Worm (Caenorhabditis elegans) whole organism, young adult: ENCODE results near the gene F02E11.7.

Experiments
- B0019.2 ChIP-seq: fragments of 200-800 bp; sonication (Bioruptor generic); conservative IDR thresholded peaks from 2 replicates; pipeline ENCODE4 v1.3.6; 2022; ENCODE audit warnings: missing genetic modification reagents, missing genetic modification characterization, missing compliant biosample characterization
- F22D6.2 ChIP-seq: sonication (generic microtip); optimal IDR thresholded peaks from 2 replicates; lab custom pipeline; 2016; ENCODE audit warnings: mild to moderate bottlenecking, missing genetic modification characterization, missing compliant biosample characterization
- T26A5.8 ChIP-seq: sonication (generic microtip); optimal IDR thresholded peaks from 2 replicates; lab custom pipeline; 2016; ENCODE audit warnings: missing genetic modification characterization, missing compliant biosample characterization
- Y53F4B.3 ChIP-seq: fragments of 200-800 bp; sonication (Bioruptor generic); IDR thresholded peaks from 2 replicates; pipeline ENCODE4 v1.3.6; 2022; ENCODE audit warnings: missing genetic modification reagents, missing genetic modification characterization, missing compliant biosample characterization
- Y67H2A.10 ChIP-seq: fragments of 200-800 bp; sonication (Bioruptor generic); conservative IDR thresholded peaks from 2 replicates; pipeline ENCODE4 v1.3.6; 2022; ENCODE audit warnings: missing genetic modification reagents, missing genetic modification characterization, missing compliant biosample characterization
- ama-1 ChIP-seq, 3 experiments: fragments of 150-350 bp in 1 of 3; sonication (generic microtip) in 2 of 3; optimal IDR thresholded peaks; 2 replicates each; lab custom pipeline; 2014 to 2018; ENCODE audit warnings: missing biosample characterization in 2 of 3, missing genetic modification characterization in 2 of 3, missing genetic modification reagents in 2 of 3
- aptf-2 ChIP-seq: fragments of 200-800 bp; sonication (Bioruptor generic); conservative IDR thresholded peaks from 2 replicates; pipeline ENCODE4 v1.3.6; 2022; ENCODE audit warnings: missing genetic modification reagents, missing genetic modification characterization, missing compliant biosample characterization
- athp-1 ChIP-seq: sonication (generic microtip); optimal IDR thresholded peaks from 2 replicates; lab custom pipeline; 2017; ENCODE audit warnings: mild to moderate bottlenecking, missing genetic modification characterization, missing compliant biosample characterization
- attf-6 ChIP-seq: fragments of 200-800 bp; sonication (Bioruptor generic); IDR thresholded peaks from 2 replicates; pipeline ENCODE4 v1.3.6; 2022; ENCODE audit warnings: missing genetic modification reagents, missing genetic modification characterization, missing compliant biosample characterization
- ccch-3 ChIP-seq: fragments of 200-800 bp; sonication (Bioruptor generic); optimal IDR thresholded peaks from 2 replicates; lab custom pipeline; 2018; ENCODE audit warnings: mild to moderate bottlenecking, missing genetic modification characterization, missing compliant biosample characterization
- cebp-1 ChIP-seq, 2 experiments: fragments of 200-800 bp in 1 of 2; sonication (Bioruptor generic) in 1 of 2; sonication (generic microtip) in 1 of 2; IDR thresholded peaks in 1 of 2; optimal IDR thresholded peaks in 1 of 2; 2 replicates each; pipeline versions ENCODE4 v1.3.6 to Lab custom; 2017 to 2022; ENCODE audit warnings: missing compliant biosample characterization in 2 of 2, missing genetic modification characterization in 2 of 2, mild to moderate bottlenecking in 1 of 2, missing genetic modification reagents in 1 of 2, moderate library complexity in 1 of 2
- dpff-1 ChIP-seq: sonication (generic microtip); optimal IDR thresholded peaks from 2 replicates; lab custom pipeline; 2017; ENCODE audit warnings: mild to moderate bottlenecking, missing genetic modification characterization, missing compliant biosample characterization
- egl-18 ChIP-seq: fragments of 200-800 bp; sonication (Bioruptor generic); IDR thresholded peaks from 2 replicates; pipeline ENCODE4 v1.3.6; 2022; ENCODE audit warnings: missing genetic modification reagents, missing genetic modification characterization, missing compliant biosample characterization
- ets-4 ChIP-seq: fragments of 200-800 bp; sonication (Bioruptor generic); optimal IDR thresholded peaks from 2 replicates; lab custom pipeline; 2018; ENCODE audit warnings: mild to moderate bottlenecking, missing genetic modification characterization, missing compliant biosample characterization
- gei-17 ChIP-seq: fragments of 200-800 bp; sonication (Bioruptor generic); optimal IDR thresholded peaks from 2 replicates; lab custom pipeline; 2018; ENCODE audit warnings: mild to moderate bottlenecking, missing genetic modification characterization, missing compliant biosample characterization
- hmg-1.2 ChIP-seq: fragments of 200-800 bp; sonication (Bioruptor generic); IDR thresholded peaks from 2 replicates; pipeline ENCODE4 v1.3.6; 2022; ENCODE audit warnings: missing genetic modification reagents, missing genetic modification characterization, missing compliant biosample characterization
- lin-35 ChIP-seq, 3 experiments: fragments of 150-350 bp in 2 of 3; sonication (generic microtip) in 1 of 3; optimal IDR thresholded peaks; 2 replicates each; lab custom pipeline; 2014 to 2018; ENCODE audit warnings: missing biosample characterization in 3 of 3, missing genetic modification characterization in 3 of 3, missing genetic modification reagents in 3 of 3
- lin-40 ChIP-seq: sonication (generic microtip); optimal IDR thresholded peaks from 2 replicates; lab custom pipeline; 2016; ENCODE audit warnings: missing genetic modification characterization, mild to moderate bottlenecking, missing compliant biosample characterization, missing genotype, missing genetic modification reagents
- lin-54 ChIP-seq: fragments of 200-800 bp; sonication (Bioruptor generic); optimal IDR thresholded peaks from 2 replicates; lab custom pipeline; 2018; ENCODE audit warnings: mild to moderate bottlenecking, missing genetic modification characterization, missing compliant biosample characterization
- lir-1 ChIP-seq: fragments of 200-800 bp; sonication (Bioruptor generic); conservative IDR thresholded peaks from 2 replicates; pipeline ENCODE4 v1.3.6; 2022; ENCODE audit warnings: missing genetic modification reagents, missing genetic modification characterization, missing compliant biosample characterization
- lsl-1 ChIP-seq: fragments of 200-800 bp; sonication (Bioruptor generic); optimal IDR thresholded peaks from 2 replicates; lab custom pipeline; 2018; ENCODE audit warnings: mild to moderate bottlenecking, missing genetic modification characterization, moderate library complexity, missing compliant biosample characterization
- madf-6 ChIP-seq: fragments of 200-800 bp; sonication (Bioruptor generic); IDR thresholded peaks from 2 replicates; pipeline ENCODE4 v1.3.6; 2022; ENCODE audit warnings: missing genetic modification reagents, missing genetic modification characterization, missing compliant biosample characterization
- mel-28 ChIP-seq: sonication (generic microtip); optimal IDR thresholded peaks from 2 replicates; lab custom pipeline; 2016; ENCODE audit warnings: borderline replicate concordance, mild to moderate bottlenecking, missing genetic modification characterization, missing compliant biosample characterization
- nhr-120 ChIP-seq: fragments of 200-800 bp; sonication (Bioruptor generic); IDR thresholded peaks from 2 replicates; pipeline ENCODE4 v1.3.6; 2022; ENCODE audit warnings: missing genetic modification characterization, missing compliant biosample characterization
- pbrm-1 ChIP-seq: fragments of 200-800 bp; sonication (Bioruptor generic); IDR thresholded peaks from 2 replicates; pipeline ENCODE4 v1.3.6; 2022; ENCODE audit warnings: missing genetic modification reagents, missing genetic modification characterization, missing compliant biosample characterization
- pha-4 ChIP-seq: fragments of 150-350 bp; sonication (generic microtip); optimal IDR thresholded peaks from 2 replicates; lab custom pipeline; 2014; ENCODE audit warnings: missing biosample characterization, missing genetic modification reagents, missing genetic modification characterization
- rcor-1 ChIP-seq: fragments of 200-800 bp; sonication (Bioruptor generic); IDR thresholded peaks from 2 replicates; pipeline ENCODE4 v1.3.6; 2022; ENCODE audit warnings: missing genetic modification reagents, missing genetic modification characterization, missing compliant biosample characterization
- snpc-4 ChIP-seq, 5 experiments: fragments of 150-350 bp in 1 of 5; sonication (generic microtip) in 4 of 5; optimal IDR thresholded peaks; 2 replicates each; lab custom pipeline; 2014 to 2018; ENCODE audit warnings: missing genetic modification characterization in 5 of 5, missing biosample characterization in 3 of 5, antibody characterized with exemption in 2 of 5, mild to moderate bottlenecking in 2 of 5, missing compliant biosample characterization in 2 of 5, missing genotype in 2 of 5, moderate library complexity in 2 of 5, missing genetic modification reagents in 1 of 5
- somi-1 ChIP-seq: fragments of 200-800 bp; sonication (Bioruptor generic); optimal IDR thresholded peaks from 2 replicates; lab custom pipeline; 2018; ENCODE audit warnings: mild to moderate bottlenecking, missing genetic modification characterization, missing compliant biosample characterization
- tlf-1 ChIP-seq: fragments of 200-800 bp; sonication (Bioruptor generic); optimal IDR thresholded peaks from 2 replicates; lab custom pipeline; 2018; ENCODE audit warnings: mild to moderate bottlenecking, missing genetic modification characterization, missing compliant biosample characterization
- zfh-2 ChIP-seq: fragments of 200-800 bp; sonication (Bioruptor generic); conservative IDR thresholded peaks from 2 replicates; pipeline ENCODE4 v1.3.6; 2022; ENCODE audit warnings: missing genetic modification reagents, missing genetic modification characterization, missing compliant biosample characterization

Gene F02E11.7

ce11 chrII:3267815-3268214 is 350 bp downstream of the F02E11.7 start (continued):
- TF ChIP-seq mel-28 (tag; lab: Kevin White, UChicago) (no peak), gei-17 (no peak), pbrm-1 (no peak), lin-35 (GFP tag; optimal IDR thresholded peaks at IDR 0.05; lab: Kevin White, UChicago) (no peak), nhr-120 (GFP tag; lab: Robert Waterston, UW) (no peak)

ce11 chrII:3270598-3270997 is 3.1 kb downstream of the F02E11.7 start:
- TF ChIP-seq lin-54 (GFP tag; lab: Kevin White, UChicago): no peak
- TF ChIP-seq lsl-1 (GFP tag; lab: Kevin White, UChicago): no peak
- TF ChIP-seq aptf-2 (GFP tag; lab: Robert Waterston, UW): no peak
- no peak for TF ChIP-seq tlf-1 (GFP tag; lab: Kevin White, UChicago)
- no peak for TF ChIP-seq Y67H2A.10
- TF ChIP-seq T26A5.8 (tag; lab: Kevin White, UChicago): no peak
- TF ChIP-seq ccch-3: no peak
- no peak for TF ChIP-seq dpff-1 (tag; lab: Kevin White, UChicago)
- TF ChIP-seq rcor-1: no peak
- TF ChIP-seq athp-1: no peak
- TF ChIP-seq ama-1 (optimal IDR thresholded peaks at IDR 0.05; lab: Kevin White, UChicago): no peak
- TF ChIP-seq ama-1 (GFP tag; optimal IDR thresholded peaks at IDR 0.05; lab: Kevin White, UChicago): no peak
- TF ChIP-seq snpc-4 (GFP tag; optimal IDR thresholded peaks at IDR 0.05; lab: Kevin White, UChicago): no peak
- TF ChIP-seq snpc-4 (tag; optimal IDR thresholded peaks at IDR 0.05; lab: Kevin White, UChicago): no peak
- no peak for TF ChIP-seq egl-18 (GFP tag; lab: Robert Waterston, UW)
- no peak for TF ChIP-seq ets-4 (GFP tag; lab: Kevin White, UChicago)
- TF ChIP-seq pha-4 (tag; lab: Kevin White, UChicago): no peak
- TF ChIP-seq attf-6 (GFP tag; lab: Robert Waterston, UW): no peak
- no peak for TF ChIP-seq B0019.2 (GFP tag; lab: Robert Waterston, UW)
- TF ChIP-seq Y53F4B.3: no peak
- no peak for TF ChIP-seq somi-1 (GFP tag; lab: Kevin White, UChicago)
- TF ChIP-seq, all 124 proteins: peak for 0

- no peak for TF ChIP-seq madf-6 (GFP tag; lab: Robert Waterston, UW)
- 0 out of 2 replicates have a peak, but pooled peaks have one; percentile 43 for TF ChIP-seq zfh-2 (GFP tag; lab: Robert Waterston, UW)
- no peak for TF ChIP-seq cebp-1 (GFP tag; IDR thresholded peaks at IDR 0.05; lab: Robert Waterston, UW)
- no peak for TF ChIP-seq cebp-1 (tag; optimal IDR thresholded peaks at IDR 0.05; lab: Kevin White, UChicago)
- no peak for TF ChIP-seq lin-40 (tag; lab: Kevin White, UChicago)
- no peak for TF ChIP-seq lsl-1 (GFP tag; lab: Kevin White, UChicago)
- no peak for TF ChIP-seq hmg-1.2 (GFP tag; lab: Robert Waterston, UW)
- no peak for TF ChIP-seq lin-54 (GFP tag; lab: Kevin White, UChicago)
- no peak for TF ChIP-seq gei-17
- TF ChIP-seq, all 124 proteins: peak for 1
These were observed 7.5 kb downstream of the F02E11.7 start, which contains the start of gene F02E11.3 for ce11 chrII:3274923-3275322. TSS of gene F02E11.3 (minus strand) at chrII:3275023.

- TF ChIP-seq F22D6.2 (tag; lab: Kevin White, UChicago) (no peak), lir-1 (GFP tag; lab: Robert Waterston, UW) (no peak)
- TF ChIP-seq, all 124 proteins: peak for 0
These were observed 10.2 kb downstream of the F02E11.7 start, which contains the start of gene F02E11.4 for ce11 chrII:3277686-3278085. TSS of gene F02E11.4 (minus strand) at chrII:3277786.
